Fruit fly (Drosophila melanogaster) S2 (cell line): ENCODE results near the gene CG10864.

Experiments
- CG8478 ChIP-seq: fragments of >200 bp; optimal IDR thresholded peaks from 2 replicates; lab custom pipeline; 2018
- CTCF ChIP-seq, 2 experiments: fragments of >200 bp; optimal IDR thresholded peaks; 2 replicates each; lab custom pipeline; 2018

dm6 chr3R:18397834-18398378 is 13.5 kb downstream of the CG10864 start:
- TF ChIP-seq CTCF (optimal IDR thresholded peaks at IDR 0.05; lab: Kevin White, UChicago) (no peak), CG8478 (lab: Kevin White, UChicago) (no peak)
